Worm (Caenorhabditis elegans): Measurements from ENCODE around the gene tre-4.

DNA sequence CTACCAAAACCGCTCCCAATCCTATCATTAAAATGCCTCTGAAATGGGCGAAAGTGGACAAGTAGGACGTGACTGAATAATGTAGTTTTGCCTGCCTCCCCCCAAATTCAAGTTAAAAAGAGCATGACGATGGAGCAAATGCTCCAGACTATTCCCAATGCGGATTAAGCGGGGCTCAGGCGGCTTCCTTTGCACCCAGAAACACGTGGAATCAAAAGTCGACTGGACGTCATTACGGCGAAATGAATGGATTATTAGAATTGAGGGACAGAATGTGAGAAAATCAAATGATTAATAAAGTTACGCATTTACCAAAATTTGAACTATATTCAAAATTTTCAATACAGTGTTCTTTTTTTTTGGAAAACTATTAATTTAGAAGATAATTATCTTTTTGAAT is 28.0 kb downstream of the tre-4 start:
- no peak for TF ChIP-seq ama-1 (optimal IDR thresholded peaks at IDR 0.05)
- TF ChIP-seq hnd-1 (tag; optimal IDR thresholded peaks at IDR 0.05): no peak

All from whole organism, early embryonic.